Worm (Caenorhabditis elegans) whole organism, young adult: ENCODE measurements around the gene T13F2.4.

ENCODE experiments used
- B0019.2 ChIP-seq: fragments of 200-800 bp; sonication (Bioruptor generic); conservative IDR thresholded peaks from 2 replicates; pipeline ENCODE4 v1.3.6; 2022; ENCODE audit warnings: missing genetic modification reagents, missing genetic modification characterization, missing compliant biosample characterization
- F49E8.2 ChIP-seq: sonication (generic microtip); optimal IDR thresholded peaks from 3 replicates; lab custom pipeline; 2017; ENCODE audit warnings: missing genetic modification characterization, mild to moderate bottlenecking, missing compliant biosample characterization, antibody characterized with exemption, moderate library complexity; ENCODE audit not compliant: insufficient read depth
- cebp-2 ChIP-seq: fragments of 200-800 bp; sonication (Bioruptor generic); IDR thresholded peaks from 2 replicates; pipeline ENCODE4 v1.3.6; 2022; ENCODE audit warnings: missing genetic modification characterization, missing compliant biosample characterization
- nfya-1 ChIP-seq: sonication (generic microtip); optimal IDR thresholded peaks from 2 replicates; lab custom pipeline; 2017; ENCODE audit warnings: antibody characterized with exemption, missing compliant biosample characterization, missing genetic modification characterization, borderline replicate concordance; ENCODE audit not compliant: insufficient read depth
- sea-2 ChIP-seq: fragments of 200-800 bp; sonication (Bioruptor generic); IDR thresholded peaks from 2 replicates; pipeline ENCODE4 v1.3.6; 2022; ENCODE audit warnings: missing genetic modification characterization, missing compliant biosample characterization
- ztf-22 ChIP-seq: fragments of 200-800 bp; sonication (Bioruptor generic); optimal IDR thresholded peaks from 2 replicates; lab custom pipeline; 2018; ENCODE audit warnings: mild to moderate bottlenecking, missing genetic modification characterization, moderate library complexity, missing compliant biosample characterization

DNA sequence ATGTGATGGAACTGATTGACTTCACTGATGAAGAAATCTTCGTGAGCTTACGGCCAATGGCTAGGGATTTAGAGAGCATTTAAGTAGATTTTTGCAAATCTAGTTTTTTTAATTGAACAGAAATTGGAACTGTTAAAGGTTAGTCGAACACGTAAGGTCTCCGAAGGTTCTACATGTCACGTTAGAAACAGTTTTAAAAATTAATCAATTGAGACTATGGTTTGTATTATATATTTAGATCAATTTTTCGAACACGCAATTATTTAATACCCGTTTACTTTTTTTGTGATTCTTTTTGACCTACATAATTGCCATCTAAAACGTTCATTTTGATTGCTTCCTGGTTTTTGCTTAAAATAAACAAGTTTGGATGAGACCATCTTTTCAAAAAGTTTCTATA, 44.7 kb upstream of the T13F2.4 start, which contains the start of gene C28D4.4:
- TF ChIP-seq sea-2, result no peak
- no peak for TF ChIP-seq B0019.2 (GFP tag; lab: Robert Waterston, UW)
- no peak for TF ChIP-seq ztf-22 (GFP tag; lab: Kevin White, UChicago)
- TF ChIP-seq cebp-2 (GFP tag; lab: Robert Waterston, UW), result no peak
- no peak for TF ChIP-seq nfya-1 (tag; lab: Kevin White, UChicago)
- TF ChIP-seq F49E8.2, result no peak
